Fruit fly (Drosophila melanogaster) whole organism, embryonic: ENCODE results near the gene CG13026.

Experiments
- Aef1 ChIP-seq: fragments of 200-800 bp; sonication (Bioruptor generic); IDR thresholded peaks from 3 replicates; pipeline ENCODE4 v1.3.6; 2022; ENCODE audit warnings: missing biosample characterization, missing genetic modification characterization
- Atf6 ChIP-seq: fragments of 200-800 bp; sonication (Bioruptor generic); IDR thresholded peaks from 2 replicates; pipeline ENCODE4 v1.3.6; 2022; ENCODE audit warnings: missing biosample characterization, missing genetic modification characterization
- CG10147 ChIP-seq: fragments of 200-800 bp; sonication (Bioruptor generic); optimal IDR thresholded peaks from 2 replicates; lab custom pipeline; 2019; ENCODE audit warnings: missing biosample characterization, mild to moderate bottlenecking, missing genetic modification characterization, moderate library complexity
- CG10209 ChIP-seq: fragments of 200-800 bp; sonication (Bioruptor generic); optimal IDR thresholded peaks from 3 replicates; lab custom pipeline; 2017; ENCODE audit warnings: missing biosample characterization, mild to moderate bottlenecking, missing genetic modification characterization, missing genetic modification reagents
- CG10462 ChIP-seq: fragments of 200-800 bp; sonication (Bioruptor generic); optimal IDR thresholded peaks from 2 replicates; lab custom pipeline; 2016; ENCODE audit warnings: missing biosample characterization, missing genetic modification characterization
- CG10979 ChIP-seq: fragments of 200-800 bp; sonication (Bioruptor generic); optimal IDR thresholded peaks from 2 replicates; lab custom pipeline; 2018; ENCODE audit warnings: missing biosample characterization, mild to moderate bottlenecking, missing genetic modification characterization, moderate library complexity
- CG11085 ChIP-seq: fragments of 200-800 bp; sonication (Bioruptor generic); IDR thresholded peaks from 2 replicates; pipeline ENCODE4 v1.3.6; 2022; ENCODE audit warnings: missing biosample characterization, missing genetic modification characterization
- CG11504 ChIP-seq: fragments of 200-800 bp; sonication (Bioruptor generic); optimal IDR thresholded peaks from 3 replicates; lab custom pipeline; 2019; ENCODE audit warnings: missing biosample characterization, mild to moderate bottlenecking, missing genetic modification characterization, moderate library complexity
- CG12071 ChIP-seq: fragments of 200-800 bp; sonication (Bioruptor generic); optimal IDR thresholded peaks from 3 replicates; lab custom pipeline; 2018; ENCODE audit warnings: missing biosample characterization, mild to moderate bottlenecking, missing genetic modification characterization
- CG12659 ChIP-seq: fragments of 200-800 bp; sonication (Bioruptor generic); optimal IDR thresholded peaks from 3 replicates; lab custom pipeline; 2017; ENCODE audit warnings: mild to moderate bottlenecking, missing biosample characterization, missing genetic modification reagents, missing genetic modification characterization
- CG14710 ChIP-seq: fragments of 200-800 bp; sonication (Bioruptor generic); optimal IDR thresholded peaks from 3 replicates; lab custom pipeline; 2019; ENCODE audit warnings: missing biosample characterization, mild to moderate bottlenecking, missing genetic modification characterization, moderate library complexity
- CG16815 ChIP-seq: fragments of 200-800 bp; sonication (Bioruptor generic); optimal IDR thresholded peaks from 3 replicates; lab custom pipeline; 2017; ENCODE audit warnings: missing biosample characterization, mild to moderate bottlenecking, missing genetic modification characterization
- CG17361 ChIP-seq: fragments of 200-800 bp; sonication (Bioruptor generic); IDR thresholded peaks from 3 replicates; pipeline ENCODE4 v1.3.6; 2022; ENCODE audit warnings: missing biosample characterization, missing genetic modification characterization
- CG2116 ChIP-seq: fragments of 200-800 bp; sonication (Bioruptor generic); optimal IDR thresholded peaks from 3 replicates; lab custom pipeline; 2018; ENCODE audit warnings: missing biosample characterization, mild to moderate bottlenecking, missing genetic modification characterization
- CG2678 ChIP-seq: fragments of 200-800 bp; sonication (Bioruptor generic); optimal IDR thresholded peaks from 3 replicates; lab custom pipeline; 2019; ENCODE audit warnings: missing biosample characterization, mild to moderate bottlenecking, missing genetic modification characterization, moderate library complexity
- CG3847 ChIP-seq: fragments of 200-800 bp; sonication (Bioruptor generic); IDR thresholded peaks from 2 replicates; pipeline ENCODE4 v1.3.6; 2022; ENCODE audit warnings: missing biosample characterization, missing genetic modification characterization
- CG9437 ChIP-seq: fragments of 200-800 bp; sonication (Bioruptor generic); optimal IDR thresholded peaks from 2 replicates; lab custom pipeline; 2018; ENCODE audit warnings: missing biosample characterization, mild to moderate bottlenecking, missing genetic modification characterization
- Chrac-16 ChIP-seq: fragments of 200-800 bp; sonication (Bioruptor generic); optimal IDR thresholded peaks from 3 replicates; lab custom pipeline; 2016; ENCODE audit warnings: missing biosample characterization, missing genetic modification characterization
- D ChIP-seq, 2 experiments: fragments of 200-800 bp in 1 of 2; fragments of >200 bp in 1 of 2; sonication (Bioruptor generic) in 1 of 2; optimal IDR thresholded peaks; 2 replicates in 1 of 2; 3 replicates in 1 of 2; lab custom pipeline; 2017; ENCODE audit warnings: mild to moderate bottlenecking in 1 of 2, missing biosample characterization in 1 of 2, missing genetic modification characterization in 1 of 2, missing genetic modification reagents in 1 of 2
- Eip74EF ChIP-seq, 2 experiments: fragments of 200-800 bp in 1 of 2; fragments of >200 bp in 1 of 2; sonication (Bioruptor generic) in 1 of 2; optimal IDR thresholded peaks; 2 replicates each; lab custom pipeline; 2017 to 2019; ENCODE audit warnings: missing biosample characterization in 2 of 2, missing genetic modification characterization in 2 of 2, mild to moderate bottlenecking in 1 of 2, moderate library complexity in 1 of 2
- H2.0 ChIP-seq: fragments of 200-800 bp; sonication (Bioruptor generic); IDR thresholded peaks from 2 replicates; pipeline ENCODE4 v1.3.6; 2022; ENCODE audit warnings: missing biosample characterization, missing genetic modification characterization
- HLH3B ChIP-seq: fragments of 200-800 bp; sonication (Bioruptor generic); IDR thresholded peaks from 2 replicates; pipeline ENCODE4 v1.3.6; 2022; ENCODE audit warnings: missing biosample characterization, missing genetic modification characterization
- Hmr ChIP-seq: fragments of 200-800 bp; sonication (Bioruptor generic); optimal IDR thresholded peaks from 3 replicates; lab custom pipeline; 2017; ENCODE audit warnings: mild to moderate bottlenecking, missing biosample characterization, missing genetic modification reagents, missing genetic modification characterization
- Jarid2 ChIP-seq: fragments of 200-800 bp; sonication (Bioruptor generic); optimal IDR thresholded peaks from 3 replicates; lab custom pipeline; 2017; ENCODE audit warnings: mild to moderate bottlenecking, missing biosample characterization, missing genetic modification reagents, missing genetic modification characterization
- Med ChIP-seq: fragments of 200-800 bp; sonication (Bioruptor generic); peaks from one replicate; lab custom pipeline; 2016; ENCODE audit warnings: missing biosample characterization, missing genetic modification characterization, mild to moderate bottlenecking, inconsistent platforms, moderate library complexity
- Optix ChIP-seq: fragments of 200-800 bp; sonication (Bioruptor generic); IDR thresholded peaks from 3 replicates; pipeline ENCODE4 v1.3.6; 2022; ENCODE audit warnings: missing biosample characterization, missing genetic modification characterization
- Rfx ChIP-seq: fragments of 200-800 bp; sonication (Bioruptor generic); IDR thresholded peaks from 2 replicates; pipeline ENCODE4 v1.3.6; 2022; ENCODE audit warnings: missing biosample characterization, missing genetic modification characterization
- Sox102F ChIP-seq: fragments of 200-800 bp; sonication (Bioruptor generic); optimal IDR thresholded peaks from 2 replicates; lab custom pipeline; 2018; ENCODE audit warnings: missing biosample characterization, mild to moderate bottlenecking, missing genetic modification characterization, moderate library complexity
- TFAM ChIP-seq: fragments of 200-800 bp; sonication (Bioruptor generic); optimal IDR thresholded peaks from 2 replicates; lab custom pipeline; 2017; ENCODE audit warnings: missing biosample characterization, missing genetic modification characterization, inconsistent platforms
- Vsx1 ChIP-seq: fragments of 200-800 bp; sonication (Bioruptor generic); optimal IDR thresholded peaks from 2 replicates; lab custom pipeline; 2017; ENCODE audit warnings: missing biosample characterization, mild to moderate bottlenecking, missing genetic modification characterization, missing genetic modification reagents
- Xrp1 ChIP-seq: fragments of 200-800 bp; sonication (Bioruptor generic); IDR thresholded peaks from 2 replicates; pipeline ENCODE4 v1.3.6; 2022; ENCODE audit warnings: missing biosample characterization, missing genetic modification characterization
- bcd ChIP-seq: fragments of 200-800 bp; sonication (Bioruptor generic); optimal IDR thresholded peaks from 2 replicates; lab custom pipeline; 2017; ENCODE audit warnings: missing biosample characterization, mild to moderate bottlenecking, missing genetic modification characterization
- esg ChIP-seq: fragments of 200-800 bp; sonication (Bioruptor generic); conservative IDR thresholded peaks from 2 replicates; pipeline ENCODE4 v1.3.6; 2022; ENCODE audit warnings: missing biosample characterization, missing genetic modification characterization
- ewg ChIP-seq: fragments of 200-800 bp; sonication (Bioruptor generic); optimal IDR thresholded peaks from 3 replicates; lab custom pipeline; 2017; ENCODE audit warnings: mild to moderate bottlenecking, missing biosample characterization, missing genetic modification reagents, missing genetic modification characterization
- fd64A ChIP-seq: fragments of 200-800 bp; sonication (Bioruptor generic); optimal IDR thresholded peaks from 3 replicates; lab custom pipeline; 2018; ENCODE audit warnings: missing biosample characterization, mild to moderate bottlenecking, missing genetic modification characterization
- fu2 ChIP-seq: fragments of 200-800 bp; sonication (Bioruptor generic); optimal IDR thresholded peaks from 2 replicates; lab custom pipeline; 2016; ENCODE audit warnings: missing biosample characterization, missing genetic modification characterization
- gsb ChIP-seq: fragments of 200-800 bp; sonication (Bioruptor generic); IDR thresholded peaks from 2 replicates; pipeline ENCODE4 v1.3.6; 2022; ENCODE audit warnings: missing biosample characterization, missing genetic modification characterization
- gsb-n ChIP-seq: fragments of 200-800 bp; sonication (Bioruptor generic); optimal IDR thresholded peaks from 3 replicates; lab custom pipeline; 2018; ENCODE audit warnings: missing biosample characterization, mild to moderate bottlenecking, missing genetic modification characterization
- so ChIP-seq: fragments of 200-800 bp; sonication (Bioruptor generic); IDR thresholded peaks from 3 replicates; pipeline ENCODE4 v1.3.6; 2022; ENCODE audit warnings: missing biosample characterization, missing genetic modification characterization
- sob ChIP-seq: fragments of 200-800 bp; sonication (Bioruptor generic); IDR thresholded peaks from 2 replicates; pipeline ENCODE4 v1.3.6; 2022; ENCODE audit warnings: missing biosample characterization, missing genetic modification characterization
- sr ChIP-seq: fragments of 200-800 bp; sonication (Bioruptor generic); IDR thresholded peaks from 3 replicates; pipeline ENCODE4 v1.3.6; 2022; ENCODE audit warnings: missing biosample characterization, missing genetic modification characterization
- vvl ChIP-seq: fragments of 200-800 bp; sonication (Bioruptor generic); IDR thresholded peaks from 2 replicates; pipeline ENCODE4 v1.3.6; 2022; ENCODE audit warnings: missing biosample characterization, missing genetic modification characterization
- zen2 ChIP-seq: fragments of 200-800 bp; sonication (Bioruptor generic); IDR thresholded peaks from 3 replicates; pipeline ENCODE4 v1.3.6; 2022; ENCODE audit warnings: missing biosample characterization, missing genetic modification characterization; ENCODE audit not compliant: partially characterized antibody

Gene CG13026

dm6 chr3L:16710258-16711020 lies 15.5 kb downstream of the CG13026 start (continued):
- TF ChIP-seq CG16815 (GFP tag; lab: Kevin White, UChicago): peak; percentile 3
- peak; percentile 60 for TF ChIP-seq Hmr (GFP tag; lab: Kevin White, UChicago)
- TF ChIP-seq Atf6 (GFP tag; lab: Robert Waterston, UW): no peak
- peak; percentile 67 for TF ChIP-seq Rfx
- TF ChIP-seq H2.0 (GFP tag; lab: Robert Waterston, UW): no peak
- peak; percentile 46 for TF ChIP-seq CG17361 (GFP tag; lab: Robert Waterston, UW)
- peak; percentile 32 for TF ChIP-seq CG10209 (GFP tag; lab: Kevin White, UChicago)
- TF ChIP-seq fd64A (GFP tag; lab: Kevin White, UChicago): no peak
- TF ChIP-seq esg: peak; percentile 22; the same call in 1 of the 2 replicates
- peak; percentile 12 for TF ChIP-seq Sox102F (GFP tag; lab: Kevin White, UChicago)
- no peak for TF ChIP-seq D (optimal IDR thresholded peaks at IDR 0.05; lab: Kevin White, UChicago)
- TF ChIP-seq D (GFP tag; optimal IDR thresholded peaks at IDR 0.05; lab: Kevin White, UChicago): peak; percentile 26
- TF ChIP-seq CG2678 (tag; lab: Kevin White, UChicago): peak; percentile 41
- TF ChIP-seq Aef1: peak; percentile 50; the same call in 2 of the 3 replicates
- peak; percentile 19 for TF ChIP-seq CG14710 (tag; lab: Kevin White, UChicago)
- TF ChIP-seq HLH3B (GFP tag; lab: Robert Waterston, UW): peak; percentile 35; the same call in 1 of the 2 replicates
- TF ChIP-seq CG11504 (tag; lab: Kevin White, UChicago): peak; percentile 69
- TF ChIP-seq so (GFP tag; lab: Robert Waterston, UW): 0 out of 3 replicates have a peak, but pooled peaks have one; percentile 39
- peak; percentile 7 for TF ChIP-seq CG12659
- peak; percentile 46 for TF ChIP-seq CG10147 (GFP tag; lab: Kevin White, UChicago)
- TF ChIP-seq CG10462 (GFP tag; lab: Kevin White, UChicago): no peak
- TF ChIP-seq CG12071 (GFP tag; lab: Kevin White, UChicago): no peak
- TF ChIP-seq bcd (GFP tag; lab: Kevin White, UChicago): peak; percentile 53
- no peak for TF ChIP-seq Chrac-16 (GFP tag; lab: Kevin White, UChicago)
- no peak for TF ChIP-seq zen2 (GFP tag; lab: Robert Waterston, UW)
- TF ChIP-seq vvl: peak; percentile 35; the same call in 1 of the 2 replicates
- 0 out of 2 replicates have a peak, but pooled peaks have one; percentile 18 for TF ChIP-seq CG11085 (GFP tag; lab: Robert Waterston, UW)
- peak; percentile 14 for TF ChIP-seq CG2116 (GFP tag; lab: Kevin White, UChicago)
- no peak for TF ChIP-seq fu2
- peak; percentile 37 for TF ChIP-seq gsb-n
- TF ChIP-seq CG3847: peak; percentile 29; the same call in 1 of the 2 replicates
- no peak for TF ChIP-seq TFAM
- TF ChIP-seq ewg (GFP tag; lab: Kevin White, UChicago): no peak
- TF ChIP-seq Jarid2: peak; percentile 13
- TF ChIP-seq gsb: 0 out of 2 replicates have a peak, but pooled peaks have one; percentile 15
- peak; percentile 60 for TF ChIP-seq Vsx1 (GFP tag; lab: Kevin White, UChicago)
- peak; percentile 21; the same call in 1 of the 3 replicates for TF ChIP-seq Optix
- TF ChIP-seq Med (GFP tag; lab: Kevin White, UChicago): peak; percentile 68
- TF ChIP-seq sr (GFP tag; lab: Robert Waterston, UW): no peak; the same call in 2 of the 3 replicates
- no peak for TF ChIP-seq CG9437 (GFP tag; lab: Kevin White, UChicago)
- 0 out of 2 replicates have a peak, but pooled peaks have one; percentile 13 for TF ChIP-seq sob (GFP tag; lab: Robert Waterston, UW)
- TF ChIP-seq Xrp1 (GFP tag; lab: Robert Waterston, UW): peak; percentile 70
- peak; percentile 17 for TF ChIP-seq CG10979
- peak in 1 of 2 experiments; percentile 3 for TF ChIP-seq Eip74EF (GFP tag; optimal IDR thresholded peaks at IDR 0.05; lab: Kevin White, UChicago)
- TF ChIP-seq, all 482 proteins: peak for 146
